Worm (Caenorhabditis elegans): ENCODE results near the gene C47E8.3.

DNA sequence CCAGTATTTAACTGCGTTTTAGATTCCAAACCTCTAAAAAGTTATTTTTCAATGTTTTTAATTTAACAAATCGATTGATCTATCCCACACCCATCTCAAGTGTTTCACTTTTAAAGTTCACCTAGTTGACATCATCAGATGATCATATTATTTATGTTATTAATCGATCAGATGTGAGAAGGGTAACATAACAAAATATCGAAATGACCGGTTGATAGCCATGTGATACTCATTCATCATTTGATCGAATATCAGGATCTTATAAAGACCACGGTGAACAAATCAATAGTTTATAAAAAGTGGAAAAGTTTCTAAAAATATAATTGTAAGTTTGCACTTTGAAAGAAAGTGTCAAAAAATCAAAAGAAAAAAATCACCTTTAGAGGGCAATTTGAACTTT lies 24.4 kb upstream of the C47E8.3 start:
- no peak for TF ChIP-seq him-1 (tag; optimal IDR thresholded peaks at IDR 0.05)
- TF ChIP-seq dao-5 (tag; optimal IDR thresholded peaks at IDR 0.05) = no peak
